Worm (Caenorhabditis elegans): ENCODE results near the gene Y41C4A.8.

The Y41C4A.8 gene

ce11 chrIII:11719400-11719875 lies 10.8 kb upstream of the Y41C4A.8 start, which contains the start of the genes elb-1 and Y41C4A.11 (continued):
- TF ChIP-seq unc-39 (tag; optimal IDR thresholded peaks at IDR 0.05) (no peak), F49E8.2 (tag; optimal IDR thresholded peaks at IDR 0.05; ENCODE audit: borderline replicate concordance) (no peak), dmd-8 (GFP tag; IDR thresholded peaks at IDR 0.05) (no peak), dmd-6 (GFP tag; IDR thresholded peaks at IDR 0.05) (no peak)

ce11 chrIII:11718548-11718947 lies 9.9 kb upstream of the Y41C4A.8 start, which contains the start of gene Y41C4A.9:
Gene Y41C4A.9, minus strand, starts transcription at chrIII:11718645.
- no peak for TF ChIP-seq egl-43 (GFP tag; IDR thresholded peaks at IDR 0.05)
- no peak for TF ChIP-seq attf-4 (tag; optimal IDR thresholded peaks at IDR 0.05)
- no peak for TF ChIP-seq ceh-82 (tag; optimal IDR thresholded peaks at IDR 0.05)
- no peak for TF ChIP-seq zip-11 (GFP tag; IDR thresholded peaks at IDR 0.05)
- no peak for TF ChIP-seq daf-16 (GFP tag; optimal IDR thresholded peaks at IDR 0.05)
- peak; percentile 11 for TF ChIP-seq daf-16 (tag; optimal IDR thresholded peaks at IDR 0.05)
- no peak for TF ChIP-seq skn-1 (tag; optimal IDR thresholded peaks at IDR 0.05)
- no peak for TF ChIP-seq fos-1 (tag; optimal IDR thresholded peaks at IDR 0.05)
- no peak for TF ChIP-seq fkh-10 (GFP tag; optimal IDR thresholded peaks at IDR 0.05)
- TF ChIP-seq nhr-76 (tag; optimal IDR thresholded peaks at IDR 0.05): no peak
- TF ChIP-seq dve-1 (tag; optimal IDR thresholded peaks at IDR 0.05; ENCODE audit: insufficient read depth): no peak
- peak; percentile 68 for TF ChIP-seq lin-38 (GFP tag; IDR thresholded peaks at IDR 0.05)
- peak; percentile 4 for TF ChIP-seq ama-1 (optimal IDR thresholded peaks at IDR 0.05)
- no peak for TF ChIP-seq lim-7 (GFP tag; IDR thresholded peaks at IDR 0.05)
- peak; percentile 57 for TF ChIP-seq mes-2 (tag; optimal IDR thresholded peaks at IDR 0.05; ENCODE audit: poor library complexity, severe bottlenecking)
- no peak for TF ChIP-seq jun-1 (tag; optimal IDR thresholded peaks at IDR 0.05)
- TF ChIP-seq lin-1 (GFP tag; IDR thresholded peaks at IDR 0.05): no peak
- TF ChIP-seq tra-1 (GFP tag; IDR thresholded peaks at IDR 0.05): no peak
- no peak for TF ChIP-seq hlh-30 (tag; optimal IDR thresholded peaks at IDR 0.05; ENCODE audit: insufficient read depth)

ce11 chrIII:11706665-11707064 lies 2.0 kb downstream of the Y41C4A.8 start, which contains the start of gene col-96:
Gene col-96, minus strand, starts transcription at chrIII:11706765.
- no peak for TF ChIP-seq lim-7 (GFP tag; IDR thresholded peaks at IDR 0.05)
- TF ChIP-seq nhr-28 (tag; optimal IDR thresholded peaks at IDR 0.05): no peak
- TF ChIP-seq pha-4 (GFP tag; IDR thresholded peaks at IDR 0.05): no peak
- no peak for TF ChIP-seq pha-4 (tag; optimal IDR thresholded peaks at IDR 0.05)
- no peak for TF ChIP-seq ztf-7 (tag; optimal IDR thresholded peaks at IDR 0.05)
- no peak for TF ChIP-seq ceh-62 (tag; optimal IDR thresholded peaks at IDR 0.05)
- no peak for TF ChIP-seq lin-15B (tag; optimal IDR thresholded peaks at IDR 0.05)
- no peak for TF ChIP-seq daf-16 (GFP tag; optimal IDR thresholded peaks at IDR 0.05)
- no peak for TF ChIP-seq daf-16 (tag; optimal IDR thresholded peaks at IDR 0.05)
- TF ChIP-seq mxl-2 (GFP tag; conservative IDR thresholded peaks at IDR 0.05): no peak
- TF ChIP-seq aha-1 (tag): no peak
- no peak for TF ChIP-seq lin-38 (GFP tag; IDR thresholded peaks at IDR 0.05)
- TF ChIP-seq Y75B8A.6 (GFP tag; IDR thresholded peaks at IDR 0.05): no peak
- TF ChIP-seq lin-29 (GFP tag; IDR thresholded peaks at IDR 0.05): no peak
- TF ChIP-seq madf-9 (GFP tag; conservative IDR thresholded peaks at IDR 0.05): no peak
- no peak for TF ChIP-seq zip-11 (GFP tag; IDR thresholded peaks at IDR 0.05)
- no peak for TF ChIP-seq egl-27 (tag; optimal IDR thresholded peaks at IDR 0.05)
- no peak for TF ChIP-seq zfp-3 (GFP tag; conservative IDR thresholded peaks at IDR 0.05)
- no peak for TF ChIP-seq F37D6.2 (tag; optimal IDR thresholded peaks at IDR 0.05)
- TF ChIP-seq nhr-10 (tag; optimal IDR thresholded peaks at IDR 0.05): no peak
- no peak for TF ChIP-seq hlh-11 (tag; optimal IDR thresholded peaks at IDR 0.05)
